Fruit fly (Drosophila melanogaster): Measurements from ENCODE around the gene CG13295.
A peak's percentile ranks its signal among the peaks of the same experiment; 100 is the strongest.

CG13295 gene

DNA sequence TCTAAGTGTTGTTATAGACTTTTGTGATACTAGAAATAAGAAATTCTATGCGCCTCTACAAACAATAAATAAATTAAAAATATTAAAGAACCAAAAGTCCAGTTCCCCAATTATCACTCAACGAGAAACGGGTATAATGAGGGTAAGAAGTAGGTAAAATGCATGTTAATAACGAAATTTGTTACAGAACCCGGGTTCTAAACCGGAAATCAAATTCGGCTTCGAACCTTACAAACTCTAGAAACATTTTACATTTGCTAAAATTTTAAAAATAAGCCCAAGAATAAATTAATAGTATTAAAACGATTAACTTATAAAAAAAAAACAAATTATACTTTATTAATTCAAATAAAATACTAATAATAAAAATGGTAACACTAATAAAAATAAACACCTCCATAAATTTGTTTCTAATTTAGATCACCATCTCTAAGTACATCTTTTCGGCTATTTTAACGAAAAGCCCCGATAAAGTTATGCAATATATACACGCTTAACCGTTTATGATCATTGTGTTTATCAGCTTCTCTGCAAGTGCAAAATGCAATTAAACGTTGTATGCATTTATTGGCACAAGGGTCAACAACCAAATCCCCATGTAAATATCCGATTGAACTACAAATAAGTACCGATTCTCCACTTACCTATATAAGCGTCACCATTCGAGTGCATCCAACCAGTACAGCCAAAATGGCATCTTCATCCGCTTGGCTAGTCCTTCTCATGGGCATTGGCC is 3.4 kb downstream of the CG13295 start, which contains the start of gene CG6602 (continued):
- TF ChIP-seq chm (GFP tag; IDR thresholded peaks at IDR 0.05) (peak; percentile 76), bbx (GFP tag; IDR thresholded peaks at IDR 0.05; ENCODE audit: partially characterized antibody) (no peak), CG11723 (GFP tag; optimal IDR thresholded peaks at IDR 0.05) (peak; percentile 42), CG12769 (tag; optimal IDR thresholded peaks at IDR 0.05) (no peak), seq (GFP tag; IDR thresholded peaks at IDR 0.05) (no peak), eve (GFP tag; optimal IDR thresholded peaks at IDR 0.05) (no peak), CG32772 (GFP tag; IDR thresholded peaks at IDR 0.05) (peak; percentile 58), Dfd (GFP tag; optimal IDR thresholded peaks at IDR 0.05) (no peak), Neu2 (GFP tag; optimal IDR thresholded peaks at IDR 0.05; ENCODE audit: borderline replicate concordance) (no peak), HHEX (GFP tag; optimal IDR thresholded peaks at IDR 0.05) (peak; percentile 85), CG11695 (GFP tag; IDR thresholded peaks at IDR 0.05) (0 out of 3 replicates have a peak, but pooled peaks have one; percentile 20), NFAT (GFP tag; IDR thresholded peaks at IDR 0.05) (peak; percentile 87), CG11398 (GFP tag; optimal IDR thresholded peaks at IDR 0.05) (no peak)

DNA sequence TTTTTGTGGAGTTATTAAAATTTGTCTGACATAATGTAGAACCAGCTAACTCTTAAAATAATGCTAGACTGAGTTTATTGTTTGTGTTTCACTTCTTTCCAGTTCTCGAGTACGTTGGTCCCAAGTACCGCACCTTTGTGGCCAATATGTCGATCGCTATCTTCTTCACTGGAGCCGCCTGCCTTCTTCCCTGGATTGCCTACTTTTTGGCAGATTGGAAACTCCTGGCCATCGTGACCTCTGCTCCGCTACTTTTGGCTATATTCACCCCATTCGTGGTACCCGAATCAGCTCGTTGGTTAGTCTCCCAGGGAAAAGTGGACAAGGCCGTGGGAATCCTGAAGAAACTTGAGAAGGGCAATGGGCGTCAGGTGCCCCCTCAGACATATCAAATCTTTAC is 4.9 kb downstream of the CG13295 start:
- TF ChIP-seq Hr78 (GFP tag; optimal IDR thresholded peaks at IDR 0.05): peak in 1 of 2 experiments; percentile 56
- TF ChIP-seq dm (GFP tag; optimal IDR thresholded peaks at IDR 0.05): no peak
- no peak for TF ChIP-seq BtbVII (GFP tag; optimal IDR thresholded peaks at IDR 0.05)
- peak; percentile 73 for TF ChIP-seq grn (GFP tag; optimal IDR thresholded peaks at IDR 0.05)

DNA sequence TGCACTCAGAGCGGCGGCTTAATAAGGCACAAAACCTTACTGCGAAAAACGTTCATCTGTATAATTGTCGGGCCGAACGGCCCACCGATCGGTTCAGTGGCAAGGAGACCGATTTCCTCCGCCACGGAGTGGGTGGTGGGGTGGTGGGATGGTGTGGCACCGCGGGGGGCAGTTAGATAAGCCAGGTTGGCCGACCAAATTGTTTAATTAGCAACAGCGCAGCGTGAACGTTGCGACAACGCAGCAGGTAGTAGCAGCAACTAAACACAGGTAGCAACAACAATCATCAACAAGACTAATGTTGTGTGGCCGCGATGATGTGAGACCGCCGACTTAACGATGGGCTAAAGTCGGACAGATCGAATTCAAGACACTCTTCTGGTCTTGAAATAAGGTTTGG is 6.9 kb downstream of the CG13295 start:
- no peak for TF ChIP-seq CG8388 (GFP tag; optimal IDR thresholded peaks at IDR 0.05)
- TF ChIP-seq al (GFP tag; IDR thresholded peaks at IDR 0.05): no peak
- TF ChIP-seq Chrac-16 (GFP tag; optimal IDR thresholded peaks at IDR 0.05): no peak
- TF ChIP-seq CG4282 (GFP tag; optimal IDR thresholded peaks at IDR 0.05): no peak
- TF ChIP-seq CG9727 (GFP tag; optimal IDR thresholded peaks at IDR 0.05): no peak
- TF ChIP-seq Blimp-1 (GFP tag; optimal IDR thresholded peaks at IDR 0.05): no peak
- no peak for TF ChIP-seq pho (GFP tag; optimal IDR thresholded peaks at IDR 0.05)
- peak; percentile 22; the same call in 1 of the 2 replicates for TF ChIP-seq Drgx (GFP tag; IDR thresholded peaks at IDR 0.05)
- TF ChIP-seq ssp (GFP tag; IDR thresholded peaks at IDR 0.05): no peak
- no peak for TF ChIP-seq B-H2 (GFP tag; optimal IDR thresholded peaks at IDR 0.05)
- no peak for TF ChIP-seq gce (GFP tag; IDR thresholded peaks at IDR 0.05)
- TF ChIP-seq CG16779 (GFP tag; IDR thresholded peaks at IDR 0.05): no peak
- peak; percentile 95 for TF ChIP-seq zen (tag; optimal IDR thresholded peaks at IDR 0.05)
- no peak for TF ChIP-seq dpn (GFP tag; optimal IDR thresholded peaks at IDR 0.05)
- TF ChIP-seq NC2α (GFP tag; optimal IDR thresholded peaks at IDR 0.05): no peak
- no peak for TF ChIP-seq CG5180 (GFP tag; optimal IDR thresholded peaks at IDR 0.05)
- no peak for TF ChIP-seq Xrp1 (GFP tag; IDR thresholded peaks at IDR 0.05)
- no peak for TF ChIP-seq ci (GFP tag; IDR thresholded peaks at IDR 0.05)
- 0 out of 2 replicates have a peak, but pooled peaks have one; percentile 13 for TF ChIP-seq MBD-R2 (GFP tag; IDR thresholded peaks at IDR 0.05)
- no peak for TF ChIP-seq Camta (GFP tag; optimal IDR thresholded peaks at IDR 0.05)
- no peak for TF ChIP-seq fd102C (GFP tag; optimal IDR thresholded peaks at IDR 0.05)
- no peak for TF ChIP-seq gfzf (GFP tag; optimal IDR thresholded peaks at IDR 0.05)
- TF ChIP-seq prd (optimal IDR thresholded peaks at IDR 0.05): no peak
- 0 out of 3 replicates have a peak, but pooled peaks have one; percentile 18 for TF ChIP-seq prd (GFP tag; IDR thresholded peaks at IDR 0.05)
- TF ChIP-seq br (optimal IDR thresholded peaks at IDR 0.05): no peak
- no peak for TF ChIP-seq peb (GFP tag; IDR thresholded peaks at IDR 0.05)
- TF ChIP-seq grau (tag; optimal IDR thresholded peaks at IDR 0.05): no peak
- peak; percentile 57 for TF ChIP-seq CG15479 (GFP tag; optimal IDR thresholded peaks at IDR 0.05)
- no peak for TF ChIP-seq lmd (GFP tag; IDR thresholded peaks at IDR 0.05)
- no peak for TF ChIP-seq Opbp (GFP tag; IDR thresholded peaks at IDR 0.05; ENCODE audit: partially characterized antibody)
- TF ChIP-seq btn (GFP tag; optimal IDR thresholded peaks at IDR 0.05): no peak
